Fruit fly (Drosophila melanogaster) whole organism: ENCODE measurements around the gene Chpf.

Source experiments
- CG8478 ChIP-seq: fragments of >200 bp; optimal IDR thresholded peaks from 2 replicates; lab custom pipeline; 2018; ENCODE audit warnings: inconsistent platforms
- Dll ChIP-seq: fragments of >200 bp; optimal IDR thresholded peaks from 2 replicates; lab custom pipeline; 2017
- EcR ChIP-seq, 2 experiments: fragments of >200 bp; optimal IDR thresholded peaks; 2 replicates each; lab custom pipeline; 2017; ENCODE audit warnings: missing biosample characterization in 2 of 2, missing genetic modification characterization in 2 of 2, missing genetic modification reagents in 2 of 2
- pan ChIP-seq: fragments of >200 bp; optimal IDR thresholded peaks from 2 replicates; lab custom pipeline; 2017
- psq ChIP-seq: fragments of >200 bp; optimal IDR thresholded peaks from 2 replicates; lab custom pipeline; 2017
- usp ChIP-seq: fragments of >200 bp; optimal IDR thresholded peaks from 2 replicates; lab custom pipeline; 2017; ENCODE audit warnings: missing biosample characterization, missing genetic modification characterization, mixed read lengths

Gene Chpf

dm6 chrX:13112238-13112829, at the start of gene Chpf:
Chpf (minus strand) TSS chrX:13112462.
- TF ChIP-seq psq (lab: Kevin White, UChicago) (no peak), CG8478 (no peak), Dll (lab: Kevin White, UChicago) (no peak), pan (no peak), EcR (GFP tag; optimal IDR thresholded peaks at IDR 0.05; lab: Kevin White, UChicago) (no peak), usp (no peak)

- TF ChIP-seq Dll (lab: Kevin White, UChicago), result no peak
- TF ChIP-seq EcR (GFP tag; optimal IDR thresholded peaks at IDR 0.05; lab: Kevin White, UChicago), result no peak
- no peak for TF ChIP-seq psq (lab: Kevin White, UChicago)
- TF ChIP-seq usp, result no peak
- no peak for TF ChIP-seq pan
- TF ChIP-seq CG8478, result no peak
Observed at dm6 chrX:13159481-13159880, 47.2 kb upstream of the Chpf start, which contains the start of the genes Bap60 and CG12096. Bap60 (minus strand) TSS chrX:13159508. CG12096 (plus strand) TSS chrX:13159604.

dm6 chrX:13154783-13155182, 42.5 kb upstream of the Chpf start, which contains the start of the genes CG4318 and CG4332:
CG4318 (minus strand) TSS chrX:13154924.
CG4332 (plus strand) TSS chrX:13155038.
- TF ChIP-seq usp, result no peak
- no peak for TF ChIP-seq pan
- TF ChIP-seq CG8478, result no peak
- TF ChIP-seq Dll (lab: Kevin White, UChicago), result no peak
- no peak for TF ChIP-seq EcR (GFP tag; optimal IDR thresholded peaks at IDR 0.05; lab: Kevin White, UChicago)
- TF ChIP-seq psq (lab: Kevin White, UChicago), result no peak

- TF ChIP-seq pan (no peak), EcR (GFP tag; optimal IDR thresholded peaks at IDR 0.05; lab: Kevin White, UChicago) (no peak), psq (lab: Kevin White, UChicago) (no peak), usp (no peak), CG8478 (no peak), Dll (lab: Kevin White, UChicago) (no peak)
Observed at dm6 chrX:13149083-13149482, 36.8 kb upstream of the Chpf start.

- TF ChIP-seq psq (lab: Kevin White, UChicago) (no peak), CG8478 (no peak), Dll (lab: Kevin White, UChicago) (no peak), pan (no peak), usp (no peak), EcR (GFP tag; optimal IDR thresholded peaks at IDR 0.05; lab: Kevin White, UChicago) (no peak)
Observed at dm6 chrX:13145858-13146257, 33.6 kb upstream of the Chpf start.

- no peak for TF ChIP-seq CG8478
- TF ChIP-seq psq (lab: Kevin White, UChicago), result no peak
- no peak for TF ChIP-seq usp
- no peak for TF ChIP-seq Dll (lab: Kevin White, UChicago)
- no peak for TF ChIP-seq EcR (GFP tag; optimal IDR thresholded peaks at IDR 0.05; lab: Kevin White, UChicago)
- TF ChIP-seq pan, result no peak
Observed at dm6 chrX:13143100-13143499, 30.8 kb upstream of the Chpf start.

- TF ChIP-seq EcR (GFP tag; optimal IDR thresholded peaks at IDR 0.05; lab: Kevin White, UChicago), result no peak
- peak; percentile 11 for TF ChIP-seq Dll (lab: Kevin White, UChicago)
Observed at dm6 chrX:13138887-13139286, 26.6 kb upstream of the Chpf start, which contains the start of gene CG32645. CG32645 (plus strand) TSS chrX:13139199.

- no peak for TF ChIP-seq CG8478
- no peak for TF ChIP-seq pan
- TF ChIP-seq Dll (lab: Kevin White, UChicago), result no peak
- TF ChIP-seq usp, result no peak
- TF ChIP-seq psq (lab: Kevin White, UChicago), result no peak
- TF ChIP-seq EcR (GFP tag; optimal IDR thresholded peaks at IDR 0.05; lab: Kevin White, UChicago), result no peak
Observed at dm6 chrX:13136939-13137697, 24.9 kb upstream of the Chpf start.

dm6 chrX:13135702-13136101, 23.4 kb upstream of the Chpf start:
- TF ChIP-seq Dll (lab: Kevin White, UChicago), result no peak

dm6 chrX:13134811-13135210, 22.5 kb upstream of the Chpf start:
- no peak for TF ChIP-seq CG8478
- TF ChIP-seq usp, result no peak
- no peak for TF ChIP-seq Dll (lab: Kevin White, UChicago)
- no peak for TF ChIP-seq pan
- no peak for TF ChIP-seq EcR (GFP tag; optimal IDR thresholded peaks at IDR 0.05; lab: Kevin White, UChicago)
- no peak for TF ChIP-seq psq (lab: Kevin White, UChicago)

- TF ChIP-seq Dll (lab: Kevin White, UChicago) (peak; percentile 68), CG8478 (no peak)
Observed at dm6 chrX:13131063-13131773, 19.0 kb upstream of the Chpf start.

dm6 chrX:13130175-13130822, 18.0 kb upstream of the Chpf start:
- no peak for TF ChIP-seq EcR (GFP tag; optimal IDR thresholded peaks at IDR 0.05; lab: Kevin White, UChicago)
- no peak for TF ChIP-seq usp
